Worm (Caenorhabditis elegans) whole organism, early embryonic: Measurements from ENCODE around the gene W05H7.1.

ENCODE experiments used
- B0310.2 ChIP-seq: sonication (generic microtip); optimal IDR thresholded peaks from 2 replicates; lab custom pipeline; 2016; ENCODE audit warnings: mild to moderate bottlenecking, missing genetic modification characterization, missing compliant biosample characterization
- F13C5.2 ChIP-seq: sonication (generic microtip); optimal IDR thresholded peaks from 2 replicates; lab custom pipeline; 2017; ENCODE audit warnings: mild to moderate bottlenecking, missing genetic modification characterization, inconsistent platforms, missing compliant biosample characterization
- aly-1 ChIP-seq: sonication (generic microtip); optimal IDR thresholded peaks from 2 replicates; lab custom pipeline; 2016; ENCODE audit warnings: missing genetic modification characterization, missing compliant biosample characterization
- ama-1 ChIP-seq: fragments of 150-350 bp; optimal IDR thresholded peaks from 2 replicates; lab custom pipeline; 2014
- ceh-13 ChIP-seq: fragments of 200-800 bp; sonication (Bioruptor generic); optimal IDR thresholded peaks from 2 replicates; lab custom pipeline; 2018; ENCODE audit warnings: mild to moderate bottlenecking, missing genetic modification characterization, missing compliant biosample characterization
- ceh-36 ChIP-seq: sonication (generic microtip); optimal IDR thresholded peaks from 2 replicates; lab custom pipeline; 2016; ENCODE audit warnings: missing genetic modification characterization, inconsistent platforms, missing compliant biosample characterization
- ets-7 ChIP-seq: sonication (generic microtip); optimal IDR thresholded peaks from 2 replicates; lab custom pipeline; 2016; ENCODE audit warnings: missing genotype, missing genetic modification characterization, missing compliant biosample characterization
- flt-1 ChIP-seq: fragments of 200-800 bp; sonication (Bioruptor generic); IDR thresholded peaks from 2 replicates; pipeline ENCODE4 v1.3.6; 2022; ENCODE audit warnings: missing genetic modification characterization, missing compliant biosample characterization
- hmbx-1 ChIP-seq: sonication (generic microtip); optimal IDR thresholded peaks from 2 replicates; lab custom pipeline; 2016; ENCODE audit warnings: mild to moderate bottlenecking, missing genetic modification characterization, missing compliant biosample characterization
- hmg-4 ChIP-seq: fragments of 200-800 bp; sonication (Bioruptor generic); optimal IDR thresholded peaks from 2 replicates; lab custom pipeline; 2018; ENCODE audit warnings: mild to moderate bottlenecking, missing genetic modification characterization, missing compliant biosample characterization
- hnd-1 ChIP-seq: sonication (generic microtip); optimal IDR thresholded peaks from 2 replicates; lab custom pipeline; 2016; ENCODE audit warnings: missing genetic modification characterization, missing compliant biosample characterization
- pes-1 ChIP-seq: fragments of 200-800 bp; sonication (Bioruptor generic); IDR thresholded peaks from 2 replicates; pipeline ENCODE4 v1.3.6; 2022; ENCODE audit warnings: missing genetic modification reagents, missing genetic modification characterization, missing compliant biosample characterization
- scrt-1 ChIP-seq: fragments of 200-800 bp; sonication (Bioruptor generic); IDR thresholded peaks from 2 replicates; pipeline ENCODE4 v1.3.6; 2022; ENCODE audit warnings: missing genetic modification characterization, missing compliant biosample characterization
- sea-1 ChIP-seq: fragments of 200-800 bp; sonication (Bioruptor generic); conservative IDR thresholded peaks from 2 replicates; pipeline ENCODE4 v1.3.6; 2022; ENCODE audit warnings: missing genetic modification characterization, missing compliant biosample characterization
- tbx-11 ChIP-seq: fragments of 200-800 bp; sonication (Bioruptor generic); IDR thresholded peaks from 2 replicates; pipeline ENCODE4 v1.3.6; 2022; ENCODE audit warnings: missing genetic modification characterization, missing compliant biosample characterization
- tbx-37 ChIP-seq: fragments of 200-800 bp; sonication (Bioruptor generic); conservative IDR thresholded peaks from 2 replicates; pipeline ENCODE4 v1.3.6; 2022; ENCODE audit warnings: missing genetic modification reagents, missing genetic modification characterization, missing compliant biosample characterization
- tra-4 ChIP-seq: sonication (generic microtip); optimal IDR thresholded peaks from 2 replicates; lab custom pipeline; 2017; ENCODE audit warnings: missing genetic modification characterization, missing compliant biosample characterization

The W05H7.1 gene

DNA sequence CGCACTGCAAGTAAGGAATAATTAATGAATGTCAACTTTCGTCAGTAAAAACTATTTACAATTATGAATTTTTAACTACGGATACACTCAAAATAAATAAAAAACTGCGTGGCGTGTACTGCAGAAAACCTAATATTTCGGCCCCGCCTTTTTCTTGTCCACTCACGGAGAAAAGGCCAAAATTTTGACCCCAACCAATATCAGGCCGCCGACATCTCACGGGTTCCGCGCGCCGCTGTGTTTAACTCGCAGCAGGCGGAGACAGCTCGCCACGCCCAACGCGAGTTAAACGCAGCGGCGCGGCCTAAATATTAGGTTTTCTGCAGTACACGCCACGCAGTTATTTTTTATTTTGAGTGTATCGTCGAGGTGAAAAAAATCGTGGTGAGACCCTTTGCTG is 20.7 kb downstream of the W05H7.1 start:
- TF ChIP-seq flt-1 (no peak), tbx-37 (no peak), ama-1 (lab: Kevin White, UChicago) (no peak), sea-1 (GFP tag; lab: Robert Waterston, UW) (no peak), tbx-11 (GFP tag; lab: Robert Waterston, UW) (no peak)

DNA sequence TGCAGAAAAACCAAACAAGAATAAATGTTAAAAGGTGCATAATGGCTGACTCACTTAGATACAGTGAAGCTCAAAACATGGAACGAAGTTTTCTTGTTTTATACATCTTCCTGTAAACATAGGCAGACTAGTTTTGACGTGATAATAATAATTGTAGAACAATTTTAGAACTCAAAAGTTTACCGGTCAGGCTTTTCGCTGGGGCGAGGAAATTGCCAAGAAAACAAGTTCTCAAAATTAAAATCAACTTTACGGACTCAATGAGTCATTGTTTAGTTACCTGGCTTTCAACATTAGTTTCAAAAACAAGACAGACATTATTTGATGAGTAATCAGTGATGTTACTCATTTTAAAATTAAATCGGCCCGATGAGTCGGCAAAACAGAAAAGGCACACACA is 22.3 kb downstream of the W05H7.1 start, which contains the start of gene D1005.5:
D1005.5 (minus strand) TSS at position 101 of the 400 bp plus-strand sequence.
- TF ChIP-seq tbx-37 (no peak), pes-1 (GFP tag; lab: Robert Waterston, UW) (no peak), aly-1 (tag; lab: Kevin White, UChicago) (no peak), scrt-1 (GFP tag; lab: Robert Waterston, UW) (no peak)

DNA sequence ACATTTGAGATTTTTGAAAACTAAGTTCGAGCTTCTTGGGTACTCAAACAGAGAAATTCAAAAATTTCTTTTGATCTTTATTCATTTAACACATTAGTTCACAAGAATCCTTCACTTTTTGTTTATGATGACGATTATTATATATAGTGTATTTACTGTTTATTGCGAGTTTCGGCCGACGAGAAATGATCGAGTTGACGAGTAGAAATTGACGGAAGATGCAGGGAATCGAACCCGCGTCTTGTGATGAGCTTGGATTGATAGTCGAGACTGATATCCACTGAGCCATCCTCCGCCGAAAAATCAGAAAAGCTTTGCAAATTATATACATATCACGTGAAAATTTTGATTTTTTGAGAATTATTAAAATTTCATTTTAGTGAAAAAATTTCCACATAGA is 23.2 kb downstream of the W05H7.1 start:
- TF ChIP-seq ceh-36 (tag; lab: Kevin White, UChicago) (no peak), sea-1 (GFP tag; lab: Robert Waterston, UW) (no peak), ets-7 (tag; lab: Kevin White, UChicago) (no peak), hmbx-1 (tag; lab: Kevin White, UChicago) (no peak), tra-4 (tag; lab: Kevin White, UChicago) (no peak), B0310.2 (no peak), hnd-1 (tag; lab: Kevin White, UChicago) (no peak), flt-1 (no peak), pes-1 (GFP tag; lab: Robert Waterston, UW) (no peak), tbx-11 (GFP tag; lab: Robert Waterston, UW) (no peak), tbx-37 (no peak), ama-1 (lab: Kevin White, UChicago) (no peak), hmg-4 (GFP tag; lab: Kevin White, UChicago) (no peak), scrt-1 (GFP tag; lab: Robert Waterston, UW) (no peak), ceh-13 (no peak), F13C5.2 (tag; lab: Kevin White, UChicago) (no peak), aly-1 (tag; lab: Kevin White, UChicago) (no peak)

DNA sequence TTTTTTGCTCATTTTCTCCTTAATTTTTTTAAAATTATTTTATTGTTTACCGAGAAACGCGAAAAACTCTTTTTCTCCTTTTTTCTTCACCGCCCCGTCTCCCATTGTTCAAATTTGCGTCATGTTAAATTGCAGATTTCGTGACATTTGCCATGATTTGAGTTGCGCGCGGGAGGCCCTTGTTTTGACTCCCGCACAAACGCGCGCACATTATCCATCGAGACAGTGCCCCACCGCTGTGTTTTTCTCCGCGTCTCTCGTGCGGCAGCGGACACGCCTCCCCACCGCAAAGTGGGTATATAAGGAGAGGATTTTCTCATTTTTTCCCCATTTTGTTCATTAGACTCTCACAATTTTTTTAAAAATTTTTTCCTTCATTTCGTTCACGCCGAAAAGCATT is 25.4 kb downstream of the W05H7.1 start:
- TF ChIP-seq scrt-1 (GFP tag; lab: Robert Waterston, UW): no peak
- no peak for TF ChIP-seq F13C5.2 (tag; lab: Kevin White, UChicago)
- no peak for TF ChIP-seq ets-7 (tag; lab: Kevin White, UChicago)
- TF ChIP-seq hnd-1 (tag; lab: Kevin White, UChicago): no peak
- TF ChIP-seq ceh-36 (tag; lab: Kevin White, UChicago): no peak
- no peak for TF ChIP-seq hmg-4 (GFP tag; lab: Kevin White, UChicago)
- no peak for TF ChIP-seq hmbx-1 (tag; lab: Kevin White, UChicago)
- TF ChIP-seq B0310.2: no peak
- TF ChIP-seq sea-1 (GFP tag; lab: Robert Waterston, UW): no peak
- no peak for TF ChIP-seq tra-4 (tag; lab: Kevin White, UChicago)
- no peak for TF ChIP-seq ama-1 (lab: Kevin White, UChicago)
- TF ChIP-seq pes-1 (GFP tag; lab: Robert Waterston, UW): no peak
- no peak for TF ChIP-seq tbx-11 (GFP tag; lab: Robert Waterston, UW)

DNA sequence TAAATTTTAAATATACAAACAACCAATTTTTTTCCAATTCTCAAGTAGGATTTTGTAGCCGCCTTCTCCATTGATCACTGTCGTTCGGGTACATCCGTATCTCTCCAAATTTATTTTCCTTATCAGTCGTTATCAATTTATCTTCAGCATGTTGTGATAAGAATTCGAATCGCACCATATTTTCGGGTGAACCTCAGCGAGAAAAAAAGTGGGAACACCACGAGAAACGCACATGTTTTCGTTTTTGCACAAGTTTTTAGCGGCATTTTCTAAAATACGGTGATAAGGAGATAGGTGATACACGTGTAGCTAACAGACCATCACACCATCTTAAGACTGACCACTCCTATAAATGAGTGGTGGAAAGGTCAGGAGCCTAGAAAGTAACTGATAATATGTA is 27.4 kb downstream of the W05H7.1 start:
- TF ChIP-seq sea-1 (GFP tag; lab: Robert Waterston, UW): no peak
- TF ChIP-seq ama-1 (lab: Kevin White, UChicago): no peak

DNA sequence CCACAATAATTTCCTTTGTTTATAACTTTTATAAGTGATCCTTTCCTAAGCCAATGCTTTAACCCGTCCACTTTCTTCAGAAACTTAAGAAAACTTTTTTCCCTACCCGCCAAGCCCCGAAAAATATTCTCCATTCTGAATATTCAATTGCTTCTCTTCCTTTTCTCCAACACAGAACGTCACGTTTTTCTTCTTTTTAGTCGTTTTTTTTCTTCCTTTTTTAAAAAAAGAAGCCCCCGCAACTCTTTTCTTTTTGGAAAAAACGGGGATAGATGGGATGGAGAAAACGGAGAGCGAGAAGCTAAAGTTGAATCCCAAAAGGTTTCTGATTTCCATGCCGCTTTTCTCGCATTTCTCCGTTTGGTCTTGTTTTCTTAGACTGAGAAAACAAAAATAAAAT is 28.0 kb downstream of the W05H7.1 start:
- no peak for TF ChIP-seq scrt-1 (GFP tag; lab: Robert Waterston, UW)
- TF ChIP-seq ama-1 (lab: Kevin White, UChicago): no peak

DNA sequence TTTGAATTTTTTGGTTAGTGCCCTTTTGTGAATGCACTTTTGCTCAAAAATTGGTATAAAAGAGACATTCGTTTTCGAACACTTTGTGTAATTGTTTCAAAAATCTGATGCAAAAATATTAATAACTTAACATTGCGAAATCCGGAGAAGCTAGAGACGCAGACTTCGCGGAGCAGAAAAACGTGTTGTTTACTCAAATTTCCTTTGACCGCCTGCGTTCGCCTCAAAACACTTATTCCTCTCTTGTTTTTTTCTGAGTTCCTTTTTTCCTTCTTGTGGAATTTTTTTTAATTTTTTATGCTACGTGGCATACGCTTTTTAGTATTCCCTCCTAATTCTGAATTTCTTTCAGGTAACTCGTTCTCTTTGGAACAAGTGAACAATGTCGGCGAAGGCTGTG is 28.6 kb downstream of the W05H7.1 start, which contains the start of gene acly-1:
acly-1 (plus strand) TSS at position 353 of the 400 bp plus-strand sequence.
- no peak for TF ChIP-seq aly-1 (tag; lab: Kevin White, UChicago)
- no peak for TF ChIP-seq B0310.2
- TF ChIP-seq F13C5.2 (tag; lab: Kevin White, UChicago): no peak
- no peak for TF ChIP-seq hnd-1 (tag; lab: Kevin White, UChicago)
- TF ChIP-seq tbx-11 (GFP tag; lab: Robert Waterston, UW): no peak
- no peak for TF ChIP-seq ets-7 (tag; lab: Kevin White, UChicago)
- TF ChIP-seq hmg-4 (GFP tag; lab: Kevin White, UChicago): no peak
- no peak for TF ChIP-seq sea-1 (GFP tag; lab: Robert Waterston, UW)
- TF ChIP-seq ceh-13: no peak
- TF ChIP-seq tbx-37: no peak
- no peak for TF ChIP-seq ama-1 (lab: Kevin White, UChicago)
- no peak for TF ChIP-seq flt-1
- TF ChIP-seq hmbx-1 (tag; lab: Kevin White, UChicago): no peak
- TF ChIP-seq pes-1 (GFP tag; lab: Robert Waterston, UW): no peak
- TF ChIP-seq scrt-1 (GFP tag; lab: Robert Waterston, UW): no peak
- no peak for TF ChIP-seq tra-4 (tag; lab: Kevin White, UChicago)
- TF ChIP-seq ceh-36 (tag; lab: Kevin White, UChicago): no peak

DNA sequence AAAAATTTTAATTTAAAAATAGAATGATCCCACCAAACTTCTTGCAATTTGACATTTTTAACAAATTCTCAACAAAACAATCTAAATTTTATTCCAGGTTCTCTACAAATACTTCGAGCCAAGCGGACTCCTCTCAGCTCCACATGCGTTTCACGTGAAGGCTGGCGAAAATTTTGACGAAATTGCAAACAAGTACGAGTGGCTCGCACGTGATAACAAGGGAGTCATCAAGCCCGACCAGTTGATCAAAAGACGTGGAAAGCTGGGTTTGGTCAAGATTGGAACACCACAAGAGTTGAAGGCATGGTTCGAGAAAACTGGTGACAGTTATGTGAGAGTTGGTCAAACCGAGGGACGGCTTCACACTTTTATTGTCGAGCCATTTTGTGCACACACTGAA is 29.1 kb downstream of the W05H7.1 start:
- TF ChIP-seq F13C5.2 (tag; lab: Kevin White, UChicago): no peak
- TF ChIP-seq ets-7 (tag; lab: Kevin White, UChicago): no peak
- TF ChIP-seq hmbx-1 (tag; lab: Kevin White, UChicago): no peak
- no peak for TF ChIP-seq ama-1 (lab: Kevin White, UChicago)
- no peak for TF ChIP-seq tbx-11 (GFP tag; lab: Robert Waterston, UW)
- TF ChIP-seq B0310.2: no peak
- TF ChIP-seq sea-1 (GFP tag; lab: Robert Waterston, UW): no peak
- TF ChIP-seq tra-4 (tag; lab: Kevin White, UChicago): no peak
- no peak for TF ChIP-seq hnd-1 (tag; lab: Kevin White, UChicago)
- no peak for TF ChIP-seq hmg-4 (GFP tag; lab: Kevin White, UChicago)
- TF ChIP-seq tbx-37: no peak
- no peak for TF ChIP-seq aly-1 (tag; lab: Kevin White, UChicago)
- no peak for TF ChIP-seq ceh-36 (tag; lab: Kevin White, UChicago)
- TF ChIP-seq scrt-1 (GFP tag; lab: Robert Waterston, UW): no peak
- TF ChIP-seq pes-1 (GFP tag; lab: Robert Waterston, UW): no peak
- TF ChIP-seq flt-1: no peak
